Fruit fly (Drosophila melanogaster): ENCODE data around the gene CG14011.

Gene CG14011

DNA sequence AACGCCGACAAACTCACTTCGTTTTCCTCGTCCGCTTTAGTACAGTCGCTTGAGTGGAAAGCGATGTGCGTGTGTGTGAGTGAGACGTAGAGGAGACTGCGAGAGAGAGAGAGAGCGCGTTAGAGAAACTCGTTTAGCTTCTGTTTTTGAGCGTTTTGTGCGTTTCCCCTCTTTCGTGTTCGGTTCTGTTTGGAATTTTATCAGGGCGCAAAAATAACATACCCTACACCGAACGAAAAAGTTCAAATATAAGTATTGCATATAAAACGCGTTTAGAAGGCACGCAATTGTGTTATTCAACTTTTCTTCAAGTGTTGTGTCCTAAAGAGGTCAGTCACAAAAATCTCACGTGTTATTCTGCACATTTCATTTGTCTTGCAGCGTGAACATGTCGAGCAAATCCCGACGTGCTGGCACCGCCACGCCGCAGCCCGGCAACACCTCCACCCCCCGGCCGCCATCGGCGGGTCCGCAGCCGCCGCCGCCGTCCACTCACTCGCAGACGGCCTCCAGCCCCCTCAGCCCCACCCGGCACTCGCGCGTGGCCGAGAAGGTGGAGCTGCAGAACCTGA, 37.9 kb downstream of the CG14011 start (continued):
- TF ChIP-seq sc (optimal IDR thresholded peaks at IDR 0.05) (no peak), sc (GFP tag; optimal IDR thresholded peaks at IDR 0.05) (no peak), CG12071 (GFP tag; optimal IDR thresholded peaks at IDR 0.05) (peak; percentile 32), vvl (GFP tag; IDR thresholded peaks at IDR 0.05) (peak; percentile 79), HLH54F (GFP tag; optimal IDR thresholded peaks at IDR 0.05) (peak; percentile 34), org-1 (GFP tag; optimal IDR thresholded peaks at IDR 0.05) (peak; percentile 30), Deaf1 (tag; optimal IDR thresholded peaks at IDR 0.05) (peak; percentile 66), Xrp1 (GFP tag; IDR thresholded peaks at IDR 0.05) (peak; percentile 61; the same call in 1 of the 2 replicates), prd (optimal IDR thresholded peaks at IDR 0.05) (no peak), prd (GFP tag; IDR thresholded peaks at IDR 0.05) (peak; percentile 57), CoRest (tag; optimal IDR thresholded peaks at IDR 0.05) (peak; percentile 45), CG31388 (GFP tag; optimal IDR thresholded peaks at IDR 0.05) (no peak), ase (GFP tag; IDR thresholded peaks at IDR 0.05) (peak; percentile 42; the same call in 1 of the 3 replicates), CG32532 (GFP tag; IDR thresholded peaks at IDR 0.05) (peak; percentile 70), twi (tag; optimal IDR thresholded peaks at IDR 0.05) (no peak), bbx (GFP tag; IDR thresholded peaks at IDR 0.05; ENCODE audit: partially characterized antibody) (peak; percentile 34; the same call in 1 of the 2 replicates), D19A (tag; optimal IDR thresholded peaks at IDR 0.05) (peak; percentile 63), E2f2 (GFP tag; IDR thresholded peaks at IDR 0.05) (peak; percentile 47), CG4424 (GFP tag; optimal IDR thresholded peaks at IDR 0.05) (peak; percentile 50), chinmo (GFP tag; IDR thresholded peaks at IDR 0.05; ENCODE audit: partially characterized antibody) (peak; percentile 70; the same call in 2 of the 4 replicates), CG1602 (GFP tag; optimal IDR thresholded peaks at IDR 0.05) (peak; percentile 11), CG17829 (tag; optimal IDR thresholded peaks at IDR 0.05) (peak; percentile 8), Blimp-1 (GFP tag; optimal IDR thresholded peaks at IDR 0.05) (peak; percentile 75), CG16779 (GFP tag; IDR thresholded peaks at IDR 0.05) (peak; percentile 70; the same call in 1 of the 2 replicates), CG12391 (tag; optimal IDR thresholded peaks at IDR 0.05) (peak; percentile 53), tup (GFP tag; optimal IDR thresholded peaks at IDR 0.05) (no peak), CG9437 (GFP tag; optimal IDR thresholded peaks at IDR 0.05) (peak; percentile 4), CG11247 (GFP tag; IDR thresholded peaks at IDR 0.05) (no peak), psq (GFP tag; optimal IDR thresholded peaks at IDR 0.05) (peak; percentile 44), Meics (GFP tag; optimal IDR thresholded peaks at IDR 0.05) (peak; percentile 60), HLH3B (GFP tag; IDR thresholded peaks at IDR 0.05) (0 out of 2 replicates have a peak, but pooled peaks have one; percentile 42), CG15479 (GFP tag; optimal IDR thresholded peaks at IDR 0.05) (peak; percentile 9), ftz-f1 (GFP tag; optimal IDR thresholded peaks at IDR 0.05) (peak; percentile 37), CG13296 (GFP tag; optimal IDR thresholded peaks at IDR 0.05) (peak; percentile 26), ind (GFP tag; optimal IDR thresholded peaks at IDR 0.05) (peak; percentile 61), lov (optimal IDR thresholded peaks at IDR 0.05) (no peak), lov (GFP tag; IDR thresholded peaks at IDR 0.05) (0 out of 3 replicates have a peak, but pooled peaks have one; percentile 42), CG9797 (GFP tag; optimal IDR thresholded peaks at IDR 0.05) (no peak), Rfx (GFP tag; IDR thresholded peaks at IDR 0.05) (peak; percentile 78), CG2712 (tag; optimal IDR thresholded peaks at IDR 0.05) (peak; percentile 47), Dip3 (GFP tag; optimal IDR thresholded peaks at IDR 0.05) (peak; percentile 0), CG12942 (GFP tag; optimal IDR thresholded peaks at IDR 0.05) (peak; percentile 40), ranshi (GFP tag; IDR thresholded peaks at IDR 0.05) (peak; percentile 47; the same call in 1 of the 2 replicates), CG17361 (GFP tag; IDR thresholded peaks at IDR 0.05) (0 out of 3 replicates have a peak, but pooled peaks have one; percentile 22), Dll (GFP tag; IDR thresholded peaks at IDR 0.05; ENCODE audit: partially characterized antibody) (0 out of 4 replicates have a peak, but pooled peaks have one; percentile 9), C15 (GFP tag; IDR thresholded peaks at IDR 0.05) (no peak), zf30C (GFP tag; optimal IDR thresholded peaks at IDR 0.05) (peak; percentile 96), CG8359 (GFP tag; optimal IDR thresholded peaks at IDR 0.05; ENCODE audit: borderline replicate concordance) (no peak), cas (GFP tag; IDR thresholded peaks at IDR 0.05) (peak; percentile 36; the same call in 1 of the 2 replicates), otp (GFP tag; IDR thresholded peaks at IDR 0.05) (0 out of 3 replicates have a peak, but pooled peaks have one; percentile 18)
